Worm (Caenorhabditis elegans): ENCODE measurements around the gene drp-1.
A peak's percentile ranks its signal among the peaks of the same experiment; 100 is the strongest.

The drp-1 gene

DNA sequence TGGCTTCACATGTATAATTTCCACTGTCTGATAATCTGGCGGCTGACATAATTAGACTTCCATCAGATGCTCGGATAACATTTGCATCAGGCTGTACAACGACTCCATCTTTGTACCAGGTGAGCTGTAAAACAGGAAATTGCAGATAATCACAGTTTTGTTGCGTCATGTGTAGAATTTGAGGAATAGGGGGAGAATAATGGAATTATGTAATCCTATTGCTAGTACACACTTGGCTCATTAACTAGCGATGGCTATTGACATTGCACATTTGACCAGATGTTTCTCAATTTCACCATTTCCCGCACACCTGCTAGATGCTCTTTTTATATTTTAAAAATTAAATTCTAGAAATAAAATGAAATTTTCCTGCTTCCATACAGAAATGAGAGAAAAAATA, 36.9 kb upstream of the drp-1 start:
- TF ChIP-seq unc-42 (tag; optimal IDR thresholded peaks at IDR 0.05), result peak; percentile 58
- no peak for TF ChIP-seq ceh-14 (tag; optimal IDR thresholded peaks at IDR 0.05)

DNA sequence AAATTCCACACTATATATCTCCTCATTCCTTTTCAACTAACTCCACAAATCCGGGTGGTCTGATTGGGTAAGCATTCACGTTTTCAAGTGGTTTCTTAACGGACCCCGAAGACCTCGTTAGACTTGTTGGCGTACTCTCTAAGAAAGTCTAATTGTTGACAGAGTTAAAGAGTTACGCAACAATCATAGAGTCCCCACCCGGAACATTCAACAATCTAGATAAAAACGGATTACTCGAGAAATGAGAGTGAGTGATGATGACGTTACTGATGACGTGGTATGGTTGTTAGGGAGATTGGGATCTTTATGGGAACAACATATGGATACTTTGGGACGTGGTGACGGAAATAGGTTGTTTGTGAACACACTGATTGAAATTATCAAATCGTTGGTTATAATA, 35.7 kb upstream of the drp-1 start:
- TF ChIP-seq elt-4 (tag; optimal IDR thresholded peaks at IDR 0.05) (no peak), unc-42 (tag; optimal IDR thresholded peaks at IDR 0.05) (peak; percentile 33), nfya-1 (tag; optimal IDR thresholded peaks at IDR 0.05) (peak; percentile 1)

DNA sequence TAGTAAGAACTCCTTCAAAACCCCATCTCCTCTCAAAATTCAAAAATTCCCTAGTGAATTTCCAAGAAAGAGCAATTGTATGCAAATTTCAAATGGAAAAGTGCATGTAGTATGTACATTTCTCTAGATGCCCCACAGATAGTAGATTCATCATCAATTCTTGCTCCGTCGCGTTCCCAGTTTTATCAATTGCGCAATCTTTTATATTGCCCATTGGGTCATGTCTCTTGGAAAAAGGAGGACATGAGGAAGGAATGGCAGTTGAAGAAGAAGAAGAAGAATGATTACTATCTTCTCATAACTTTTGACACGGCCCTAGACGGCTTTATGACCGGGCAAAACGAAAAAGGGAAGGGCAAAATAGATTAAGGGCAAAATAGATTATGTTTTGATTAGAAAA, 31.6 kb upstream of the drp-1 start:
- TF ChIP-seq sdc-2 (tag; optimal IDR thresholded peaks at IDR 0.05) (no peak), nhr-232 (tag; optimal IDR thresholded peaks at IDR 0.05) (no peak), ceh-9 (tag; optimal IDR thresholded peaks at IDR 0.05) (no peak), K09A11.1 (tag; optimal IDR thresholded peaks at IDR 0.05; ENCODE audit: insufficient read depth) (no peak), unc-55 (GFP tag; optimal IDR thresholded peaks at IDR 0.05) (peak; percentile 25), elt-2 (tag; optimal IDR thresholded peaks at IDR 0.05) (peak; percentile 55)

DNA sequence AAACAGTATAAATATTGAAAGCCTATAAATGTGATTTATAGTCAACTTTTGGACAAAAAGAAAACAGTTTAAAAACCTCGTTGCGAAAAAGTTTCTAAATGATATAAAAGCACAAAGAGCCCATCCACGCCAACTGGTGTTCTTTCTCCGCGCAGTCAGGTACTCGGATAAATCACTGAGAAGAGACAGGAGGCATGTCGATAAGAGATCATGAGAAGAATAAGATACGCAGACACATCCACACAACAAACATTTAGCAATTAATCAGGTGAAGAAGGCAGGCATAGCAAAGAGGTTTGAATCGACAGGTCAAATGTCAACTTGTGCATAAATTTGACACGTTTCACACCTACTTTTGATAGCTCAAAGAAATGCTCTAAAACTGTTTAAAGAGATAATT, 30.5 kb upstream of the drp-1 start:
- TF ChIP-seq T23F11.4 (GFP tag; optimal IDR thresholded peaks at IDR 0.05) (no peak), unc-55 (GFP tag; optimal IDR thresholded peaks at IDR 0.05) (peak; percentile 68), rnt-1 (tag; optimal IDR thresholded peaks at IDR 0.05) (peak; percentile 25), tbx-2 (tag; optimal IDR thresholded peaks at IDR 0.05) (peak; percentile 18)

DNA sequence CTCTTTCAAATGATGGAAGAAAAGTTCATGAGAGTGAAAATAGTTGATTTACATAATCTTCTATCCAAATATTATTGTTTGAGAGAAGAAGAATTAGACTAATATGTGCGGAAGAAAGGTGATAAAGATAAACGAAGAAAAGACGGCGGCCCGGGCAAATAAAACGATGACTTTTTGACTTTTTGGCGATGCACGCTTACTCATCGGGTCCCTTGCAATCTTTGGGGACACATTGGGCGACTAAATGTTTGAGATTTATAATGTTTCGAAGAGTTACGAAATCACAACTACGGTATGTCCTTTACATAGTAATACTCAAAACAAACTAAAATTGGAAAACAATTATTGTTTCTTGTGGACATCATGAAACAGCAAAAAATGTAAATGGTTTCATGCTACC, 23.5 kb upstream of the drp-1 start:
- TF ChIP-seq ceh-22 (tag; optimal IDR thresholded peaks at IDR 0.05) (no peak), gmeb-2 (tag; optimal IDR thresholded peaks at IDR 0.05) (no peak), ceh-48 (tag; optimal IDR thresholded peaks at IDR 0.05) (no peak), ttx-3 (tag; optimal IDR thresholded peaks at IDR 0.05) (no peak)

DNA sequence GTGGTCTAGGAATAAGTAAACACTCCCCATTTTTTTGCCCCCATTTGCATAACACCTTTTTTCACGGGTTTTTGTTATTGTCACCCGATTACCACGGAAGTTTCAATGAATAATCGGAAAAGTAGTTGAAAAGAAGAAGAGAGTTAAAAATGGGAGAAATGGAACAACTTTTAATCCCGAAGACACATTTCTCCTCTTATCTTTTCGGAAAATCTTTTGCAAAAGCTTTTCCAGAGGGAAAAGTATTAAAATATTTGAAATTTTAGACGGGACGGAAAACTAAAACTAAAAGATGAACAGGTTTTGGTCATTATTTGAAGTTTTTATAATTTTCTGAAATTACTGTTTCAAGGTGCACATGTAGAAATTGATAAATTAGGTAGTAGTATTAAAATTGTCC, 19.2 kb upstream of the drp-1 start:
- TF ChIP-seq elt-4 (tag; optimal IDR thresholded peaks at IDR 0.05), result no peak
- TF ChIP-seq ceh-48 (tag; optimal IDR thresholded peaks at IDR 0.05), result no peak
- TF ChIP-seq ztf-16 (tag; optimal IDR thresholded peaks at IDR 0.05), result no peak
- TF ChIP-seq ceh-31 (tag; optimal IDR thresholded peaks at IDR 0.05), result no peak
- no peak for TF ChIP-seq hlh-6 (tag; optimal IDR thresholded peaks at IDR 0.05)
- TF ChIP-seq zip-5 (tag; optimal IDR thresholded peaks at IDR 0.05), result no peak
- TF ChIP-seq dve-1 (tag; optimal IDR thresholded peaks at IDR 0.05), result no peak
- no peak for TF ChIP-seq syd-9 (tag; optimal IDR thresholded peaks at IDR 0.05)
- TF ChIP-seq ceh-19 (GFP tag; optimal IDR thresholded peaks at IDR 0.05), result no peak
- no peak for TF ChIP-seq ets-4 (tag; optimal IDR thresholded peaks at IDR 0.05)
- no peak for TF ChIP-seq C08G9.2 (tag; optimal IDR thresholded peaks at IDR 0.05)
- no peak for TF ChIP-seq ceh-24 (tag; optimal IDR thresholded peaks at IDR 0.05)
- TF ChIP-seq ceh-34 (tag; optimal IDR thresholded peaks at IDR 0.05), result no peak
- no peak for TF ChIP-seq ceh-30 (tag; optimal IDR thresholded peaks at IDR 0.05)
- TF ChIP-seq pros-1 (tag; optimal IDR thresholded peaks at IDR 0.05), result no peak
- no peak for TF ChIP-seq nfya-1 (tag; optimal IDR thresholded peaks at IDR 0.05)
- no peak for TF ChIP-seq sox-4 (tag; optimal IDR thresholded peaks at IDR 0.05)
- TF ChIP-seq sdc-2 (tag; optimal IDR thresholded peaks at IDR 0.05), result no peak
- TF ChIP-seq T23F11.4 (GFP tag; optimal IDR thresholded peaks at IDR 0.05), result no peak
- TF ChIP-seq pha-4 (tag; optimal IDR thresholded peaks at IDR 0.05), result no peak

All from whole organism, late embryonic.